Worm (Caenorhabditis elegans): ENCODE data around the gene R12B2.8.

- TF ChIP-seq W03F9.2 (tag; optimal IDR thresholded peaks at IDR 0.05) (no peak), him-1 (tag; optimal IDR thresholded peaks at IDR 0.05) (no peak), dao-5 (tag; optimal IDR thresholded peaks at IDR 0.05) (no peak)
Observed at ce11 chrIII:5823617-5824016, at the start of gene R12B2.8.
